Fruit fly (Drosophila melanogaster): ENCODE results near the gene Sfp24Ba.

Gene Sfp24Ba

DNA sequence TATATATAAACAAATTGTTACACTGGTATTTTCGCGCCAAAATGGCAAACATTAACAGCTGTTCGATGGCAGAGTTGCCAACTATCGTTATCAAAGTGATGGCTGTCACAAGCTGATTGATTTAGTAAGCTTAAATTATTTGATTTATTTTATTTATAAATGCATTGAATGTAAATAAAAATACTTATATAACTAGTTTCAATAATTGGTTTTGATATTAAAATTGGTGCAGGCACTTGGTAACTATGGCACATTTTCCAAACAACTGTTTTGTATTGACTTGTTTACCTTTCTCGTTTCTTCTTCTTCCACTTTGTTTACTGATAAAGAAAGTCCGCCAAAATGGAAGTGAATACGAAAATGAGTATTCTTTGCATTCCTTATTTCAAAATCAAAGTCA lies 43.3 kb upstream of the Sfp24Ba start, which contains the start of gene cutlet (continued):
- TF ChIP-seq CG10543 (GFP tag; optimal IDR thresholded peaks at IDR 0.05): no peak
- TF ChIP-seq unc-4 (GFP tag; IDR thresholded peaks at IDR 0.05; ENCODE audit: partially characterized antibody): no peak
- TF ChIP-seq dan (GFP tag; IDR thresholded peaks at IDR 0.05): no peak
- no peak for TF ChIP-seq CG9727 (GFP tag; optimal IDR thresholded peaks at IDR 0.05)
- TF ChIP-seq CG8290 (GFP tag; optimal IDR thresholded peaks at IDR 0.05): no peak
- TF ChIP-seq CG8290 (tag; optimal IDR thresholded peaks at IDR 0.05): no peak
- TF ChIP-seq shn (GFP tag; optimal IDR thresholded peaks at IDR 0.05): no peak
- no peak for TF ChIP-seq Bteb2 (GFP tag; optimal IDR thresholded peaks at IDR 0.05)
- no peak for TF ChIP-seq dm (GFP tag; optimal IDR thresholded peaks at IDR 0.05)
- TF ChIP-seq CG30020 (tag; optimal IDR thresholded peaks at IDR 0.05): no peak
- no peak for TF ChIP-seq pros (GFP tag; optimal IDR thresholded peaks at IDR 0.05)
- no peak for TF ChIP-seq pita (GFP tag; optimal IDR thresholded peaks at IDR 0.05)
- peak; percentile 3 for TF ChIP-seq CG2116 (GFP tag; optimal IDR thresholded peaks at IDR 0.05)
- TF ChIP-seq CG3163 (GFP tag; optimal IDR thresholded peaks at IDR 0.05): no peak
- no peak for TF ChIP-seq maf-S (GFP tag; optimal IDR thresholded peaks at IDR 0.05)
- TF ChIP-seq bowl (GFP tag; IDR thresholded peaks at IDR 0.05): no peak
- TF ChIP-seq CG17568 (GFP tag; optimal IDR thresholded peaks at IDR 0.05): no peak
- TF ChIP-seq CG9437 (GFP tag; optimal IDR thresholded peaks at IDR 0.05): no peak
- TF ChIP-seq CG7839 (tag; optimal IDR thresholded peaks at IDR 0.05): no peak
- no peak for TF ChIP-seq CG5245 (GFP tag; optimal IDR thresholded peaks at IDR 0.05)
- no peak for TF ChIP-seq Atf-2 (GFP tag; optimal IDR thresholded peaks at IDR 0.05)
- no peak for TF ChIP-seq CG11093 (GFP tag; IDR thresholded peaks at IDR 0.05)
- no peak for TF ChIP-seq CG2129 (GFP tag; IDR thresholded peaks at IDR 0.05; ENCODE audit: partially characterized antibody)
- peak; percentile 33 for TF ChIP-seq CG15514 (GFP tag; optimal IDR thresholded peaks at IDR 0.05)
- no peak for TF ChIP-seq CG3726 (GFP tag; IDR thresholded peaks at IDR 0.05)
- peak; percentile 24 for TF ChIP-seq nmo (GFP tag; optimal IDR thresholded peaks at IDR 0.05)
- no peak for TF ChIP-seq Xrp1 (GFP tag; IDR thresholded peaks at IDR 0.05)
- TF ChIP-seq CG11398 (GFP tag; optimal IDR thresholded peaks at IDR 0.05): no peak
- no peak for TF ChIP-seq CG32532 (GFP tag; IDR thresholded peaks at IDR 0.05)
- no peak for TF ChIP-seq CG17802 (tag; optimal IDR thresholded peaks at IDR 0.05)
- no peak for TF ChIP-seq ATbp (GFP tag; optimal IDR thresholded peaks at IDR 0.05)
- TF ChIP-seq CG4730 (GFP tag; IDR thresholded peaks at IDR 0.05): no peak
- no peak for TF ChIP-seq CG33213 (GFP tag; optimal IDR thresholded peaks at IDR 0.05)
- TF ChIP-seq CG6765 (GFP tag; optimal IDR thresholded peaks at IDR 0.05): no peak
- TF ChIP-seq jumu (GFP tag; optimal IDR thresholded peaks at IDR 0.05): no peak
- peak; percentile 34 for TF ChIP-seq CG12659 (GFP tag; optimal IDR thresholded peaks at IDR 0.05)
- no peak for TF ChIP-seq hbn (GFP tag; IDR thresholded peaks at IDR 0.05; ENCODE audit: partially characterized antibody)
- no peak for TF ChIP-seq Dfd (GFP tag; optimal IDR thresholded peaks at IDR 0.05)
- no peak for TF ChIP-seq bab2 (GFP tag; optimal IDR thresholded peaks at IDR 0.05)
- TF ChIP-seq Usf (GFP tag; optimal IDR thresholded peaks at IDR 0.05): no peak
- TF ChIP-seq CG1832 (GFP tag; optimal IDR thresholded peaks at IDR 0.05): no peak

DNA sequence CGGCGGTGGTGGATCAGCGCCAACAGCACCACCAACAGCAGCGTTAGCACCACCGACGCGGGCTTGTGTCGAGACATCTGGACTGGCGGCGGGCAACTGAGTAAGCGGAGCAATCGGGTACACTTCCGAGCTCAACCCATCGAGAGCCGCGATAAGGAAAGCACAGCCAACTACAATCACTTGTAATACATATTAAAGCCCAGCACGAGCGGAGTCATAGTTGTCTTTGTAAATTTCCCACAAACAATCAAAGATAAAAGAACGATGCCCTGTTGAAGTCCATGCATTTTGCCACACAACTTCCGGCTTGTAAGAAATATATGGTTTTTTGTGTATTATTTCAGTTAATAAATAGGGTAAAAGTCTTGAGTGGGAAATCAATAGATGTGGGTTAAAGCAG lies 38.6 kb upstream of the Sfp24Ba start, which contains the start of gene CG31777:
Gene CG31777, minus strand, starts transcription at position 101 of the 400 bp plus-strand sequence.
- TF ChIP-seq Deaf1 (tag; optimal IDR thresholded peaks at IDR 0.05) (peak; percentile 34), peb (GFP tag; IDR thresholded peaks at IDR 0.05) (no peak), vnd (GFP tag; IDR thresholded peaks at IDR 0.05; ENCODE audit: partially characterized antibody) (0 out of 3 replicates have a peak, but pooled peaks have one; percentile 8)
